Worm (Caenorhabditis elegans): ENCODE measurements around the gene C49C8.1.

DNA sequence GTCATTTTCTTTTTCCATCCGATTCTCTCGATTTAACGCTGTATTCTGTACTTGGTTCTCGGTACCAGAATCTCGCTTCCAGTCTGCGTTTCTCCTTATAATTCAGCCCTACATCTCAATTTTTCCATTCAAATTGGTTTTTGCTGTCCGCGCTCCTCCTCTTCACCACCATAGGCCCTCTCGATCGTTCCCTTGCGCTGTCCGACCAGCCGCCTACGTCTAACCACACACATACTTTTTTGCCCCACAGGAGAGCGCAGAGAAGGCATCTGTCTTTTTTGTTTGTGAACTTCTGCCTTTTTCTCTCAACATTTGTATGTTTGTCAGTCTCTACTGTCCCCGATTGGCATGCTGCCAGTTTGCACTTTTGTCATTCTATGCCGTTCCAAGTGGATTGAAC is 27.1 kb upstream of the C49C8.1 start, which contains the start of gene F42A9.11:
- TF ChIP-seq nhr-25 (tag; optimal IDR thresholded peaks at IDR 0.05) (peak; percentile 30), unc-39 (tag; optimal IDR thresholded peaks at IDR 0.05) (no peak), egl-27 (tag; optimal IDR thresholded peaks at IDR 0.05) (no peak), fkh-10 (GFP tag; optimal IDR thresholded peaks at IDR 0.05) (no peak), pha-4 (tag; optimal IDR thresholded peaks at IDR 0.05) (peak; percentile 77), ceh-28 (tag; optimal IDR thresholded peaks at IDR 0.05) (peak; percentile 26), ztf-11 (tag; optimal IDR thresholded peaks at IDR 0.05) (no peak), nfya-1 (tag; optimal IDR thresholded peaks at IDR 0.05; ENCODE audit: insufficient read depth) (peak; percentile 61), fkh-2 (tag; optimal IDR thresholded peaks at IDR 0.05) (no peak), elt-1 (tag; optimal IDR thresholded peaks at IDR 0.05) (no peak), aly-2 (tag; optimal IDR thresholded peaks at IDR 0.05) (no peak)

All from whole organism, L3 larva.